Fruit fly (Drosophila melanogaster): ENCODE data around the gene Cpr35B.

Cpr35B gene

dm6 chr2L:14394298-14395064 lies 30.5 kb downstream of the Cpr35B start (continued):
- peak; percentile 0 for TF ChIP-seq CG10274 (GFP tag; optimal IDR thresholded peaks at IDR 0.05)
- no peak for TF ChIP-seq crp (GFP tag; optimal IDR thresholded peaks at IDR 0.05)
- TF ChIP-seq Bgb (GFP tag; IDR thresholded peaks at IDR 0.05; ENCODE audit: partially characterized antibody), result no peak
- TF ChIP-seq ase (GFP tag; IDR thresholded peaks at IDR 0.05), result no peak
- no peak for TF ChIP-seq Dref (GFP tag; IDR thresholded peaks at IDR 0.05)
- peak; percentile 45 for TF ChIP-seq CG15601 (tag; optimal IDR thresholded peaks at IDR 0.05)
- peak; percentile 18; the same call in 1 of the 3 replicates for TF ChIP-seq CG17361 (GFP tag; IDR thresholded peaks at IDR 0.05)
- TF ChIP-seq sug (tag; optimal IDR thresholded peaks at IDR 0.05), result peak; percentile 76
- no peak for TF ChIP-seq fd3F (GFP tag; optimal IDR thresholded peaks at IDR 0.05)
- TF ChIP-seq al (GFP tag; IDR thresholded peaks at IDR 0.05), result no peak
- no peak for TF ChIP-seq Mes4 (GFP tag; optimal IDR thresholded peaks at IDR 0.05)
- no peak for TF ChIP-seq vvl (GFP tag; IDR thresholded peaks at IDR 0.05)
- TF ChIP-seq Nf-YA (GFP tag; IDR thresholded peaks at IDR 0.05), result no peak
- TF ChIP-seq bbx (GFP tag; IDR thresholded peaks at IDR 0.05; ENCODE audit: partially characterized antibody), result no peak
- peak; percentile 64 for TF ChIP-seq gcm (GFP tag; optimal IDR thresholded peaks at IDR 0.05)
- TF ChIP-seq emc (GFP tag; optimal IDR thresholded peaks at IDR 0.05), result no peak
- TF ChIP-seq Nf-YC (tag; optimal IDR thresholded peaks at IDR 0.05), result peak; percentile 51
- TF ChIP-seq z (GFP tag; IDR thresholded peaks at IDR 0.05), result no peak
- TF ChIP-seq Dip2 (GFP tag; IDR thresholded peaks at IDR 0.05), result no peak
- no peak for TF ChIP-seq CG14710 (tag; optimal IDR thresholded peaks at IDR 0.05)
- no peak for TF ChIP-seq CG4854 (GFP tag; optimal IDR thresholded peaks at IDR 0.05)
- no peak for TF ChIP-seq Lhr (GFP tag; optimal IDR thresholded peaks at IDR 0.05)
- TF ChIP-seq sim (GFP tag; IDR thresholded peaks at IDR 0.05), result peak; percentile 35; the same call in 1 of the 2 replicates
- TF ChIP-seq CG15073 (GFP tag; optimal IDR thresholded peaks at IDR 0.05), result no peak
- TF ChIP-seq ttk (GFP tag; IDR thresholded peaks at IDR 0.05), result no peak
- no peak for TF ChIP-seq CG12659 (GFP tag; optimal IDR thresholded peaks at IDR 0.05)
- TF ChIP-seq Pdp1 (GFP tag; optimal IDR thresholded peaks at IDR 0.05), result peak; percentile 22 to 42
- TF ChIP-seq CG43689 (GFP tag; IDR thresholded peaks at IDR 0.05), result no peak
- no peak for TF ChIP-seq CG7963 (GFP tag; IDR thresholded peaks at IDR 0.05; ENCODE audit: partially characterized antibody)
- TF ChIP-seq tx (GFP tag; optimal IDR thresholded peaks at IDR 0.05), result no peak
- peak; percentile 5 for TF ChIP-seq Jarid2 (GFP tag; optimal IDR thresholded peaks at IDR 0.05)
- TF ChIP-seq CG17359 (tag; optimal IDR thresholded peaks at IDR 0.05), result peak; percentile 27
- no peak for TF ChIP-seq CG9215 (GFP tag; IDR thresholded peaks at IDR 0.05)
- TF ChIP-seq MTF-1 (GFP tag; optimal IDR thresholded peaks at IDR 0.05; ENCODE audit: borderline replicate concordance), result peak; percentile 35
- TF ChIP-seq ci (GFP tag; IDR thresholded peaks at IDR 0.05), result peak; percentile 32; the same call in 2 of the 3 replicates
- no peak for TF ChIP-seq gce (GFP tag; IDR thresholded peaks at IDR 0.05)
- peak; percentile 49 for TF ChIP-seq CrebB (tag; optimal IDR thresholded peaks at IDR 0.05)
- no peak for TF ChIP-seq CG4730 (GFP tag; IDR thresholded peaks at IDR 0.05)
- TF ChIP-seq E2f2 (GFP tag; IDR thresholded peaks at IDR 0.05), result no peak
- TF ChIP-seq ind (GFP tag; optimal IDR thresholded peaks at IDR 0.05), result no peak
- no peak for TF ChIP-seq Ssrp (tag; optimal IDR thresholded peaks at IDR 0.05)
- no peak for TF ChIP-seq usp (GFP tag; optimal IDR thresholded peaks at IDR 0.05)
- peak; percentile 37 for TF ChIP-seq run (tag; optimal IDR thresholded peaks at IDR 0.05)
- TF ChIP-seq CG9932 (GFP tag; IDR thresholded peaks at IDR 0.05), result no peak
- TF ChIP-seq CG7372 (GFP tag; IDR thresholded peaks at IDR 0.05), result no peak
- TF ChIP-seq CG15011 (GFP tag; optimal IDR thresholded peaks at IDR 0.05), result no peak
- TF ChIP-seq eve (GFP tag; optimal IDR thresholded peaks at IDR 0.05), result peak in 1 of 2 experiments; percentile 42
- TF ChIP-seq CG3838 (GFP tag; optimal IDR thresholded peaks at IDR 0.05), result no peak
- peak; percentile 10 for TF ChIP-seq CG18599 (GFP tag; optimal IDR thresholded peaks at IDR 0.05)

Data from whole organism, embryonic.